Fruit fly (Drosophila melanogaster): Measurements from ENCODE around the gene CG33640.
A peak's percentile ranks its signal among the peaks of the same experiment; 100 is the strongest.

Gene CG33640

dm6 chr2L:13527541-13527940 is at the start of gene CG33640:
TSS of gene CG33640 (plus strand) at chr2L:13527841.
- TF ChIP-seq Hr83 (GFP tag; optimal IDR thresholded peaks at IDR 0.05; ENCODE audit: poor library complexity, severe bottlenecking) (no peak), Hnf4 (GFP tag; optimal IDR thresholded peaks at IDR 0.05) (no peak), dsf (GFP tag; optimal IDR thresholded peaks at IDR 0.05; ENCODE audit: borderline replicate concordance) (no peak), foxo (GFP tag; optimal IDR thresholded peaks at IDR 0.05) (no peak), tai (GFP tag; optimal IDR thresholded peaks at IDR 0.05) (no peak), woc (GFP tag; optimal IDR thresholded peaks at IDR 0.05) (no peak), lola (GFP tag; optimal IDR thresholded peaks at IDR 0.05) (no peak), Myc (optimal IDR thresholded peaks at IDR 0.05) (no peak), jim (GFP tag; optimal IDR thresholded peaks at IDR 0.05) (no peak), GATAd (GFP tag; optimal IDR thresholded peaks at IDR 0.05) (no peak), Sp1 (GFP tag; optimal IDR thresholded peaks at IDR 0.05) (no peak), Vsx2 (GFP tag; optimal IDR thresholded peaks at IDR 0.05; ENCODE audit: partially characterized antibody) (no peak), Mio (GFP tag; optimal IDR thresholded peaks at IDR 0.05) (no peak)

dm6 chr2L:13482258-13482657 is 45.4 kb upstream of the CG33640 start:
- TF ChIP-seq Sp1 (GFP tag; optimal IDR thresholded peaks at IDR 0.05) (peak; percentile 23), OdsH (GFP tag; optimal IDR thresholded peaks at IDR 0.05) (no peak), fru (GFP tag; optimal IDR thresholded peaks at IDR 0.05) (peak; percentile 33), Mio (GFP tag; optimal IDR thresholded peaks at IDR 0.05) (no peak), Hr83 (GFP tag; optimal IDR thresholded peaks at IDR 0.05; ENCODE audit: poor library complexity, severe bottlenecking) (no peak), N (GFP tag; optimal IDR thresholded peaks at IDR 0.05) (no peak), CG32264 (GFP tag; optimal IDR thresholded peaks at IDR 0.05) (no peak), Rel (GFP tag; optimal IDR thresholded peaks at IDR 0.05) (no peak), Rel (tag; optimal IDR thresholded peaks at IDR 0.05) (no peak), tai (GFP tag; optimal IDR thresholded peaks at IDR 0.05) (peak; percentile 7), rgr (GFP tag; optimal IDR thresholded peaks at IDR 0.05) (no peak), psq (GFP tag; optimal IDR thresholded peaks at IDR 0.05) (no peak), ey (GFP tag; optimal IDR thresholded peaks at IDR 0.05) (no peak), sage (GFP tag; optimal IDR thresholded peaks at IDR 0.05) (no peak), foxo (GFP tag; optimal IDR thresholded peaks at IDR 0.05) (peak in 1 of 2 experiments; percentile 41)

DNA sequence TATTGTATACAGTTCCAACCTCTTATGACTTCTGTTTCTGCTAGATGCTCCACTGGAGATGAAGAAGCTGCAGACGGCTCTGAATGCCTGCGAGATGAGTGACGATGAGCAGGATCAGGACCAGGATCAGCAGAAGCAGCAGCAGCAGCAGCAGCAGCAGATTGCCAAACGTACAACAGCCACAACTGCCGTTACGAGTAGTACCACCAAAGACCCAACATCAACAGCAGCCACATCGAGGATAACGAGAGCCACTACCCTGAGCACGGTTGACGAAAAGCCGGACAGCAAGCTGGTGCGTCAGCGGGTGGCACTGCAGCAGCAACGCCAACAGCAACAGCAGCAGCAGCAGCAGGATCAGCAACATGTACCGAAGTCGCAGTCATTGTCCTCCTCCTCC is 29.7 kb upstream of the CG33640 start:
- no peak for TF ChIP-seq psq (GFP tag; optimal IDR thresholded peaks at IDR 0.05)
- TF ChIP-seq Dfd (GFP tag; optimal IDR thresholded peaks at IDR 0.05): peak; percentile 92
- no peak for TF ChIP-seq dl (GFP tag; optimal IDR thresholded peaks at IDR 0.05; ENCODE audit: insufficient read depth in 1 of 2, partially characterized antibody in 2 of 2)
- no peak for TF ChIP-seq Mio (GFP tag; optimal IDR thresholded peaks at IDR 0.05)
- no peak for TF ChIP-seq Vsx2 (GFP tag; optimal IDR thresholded peaks at IDR 0.05; ENCODE audit: partially characterized antibody)
- no peak for TF ChIP-seq tai (GFP tag; optimal IDR thresholded peaks at IDR 0.05)
- TF ChIP-seq sv (GFP tag; optimal IDR thresholded peaks at IDR 0.05): no peak
- TF ChIP-seq Abd-B (GFP tag; optimal IDR thresholded peaks at IDR 0.05): no peak

dm6 chr2L:13500416-13500815 is 27.2 kb upstream of the CG33640 start:
- TF ChIP-seq sv (GFP tag; optimal IDR thresholded peaks at IDR 0.05) (no peak), OdsH (GFP tag; optimal IDR thresholded peaks at IDR 0.05) (no peak), Jra (GFP tag; optimal IDR thresholded peaks at IDR 0.05) (no peak), tai (GFP tag; optimal IDR thresholded peaks at IDR 0.05) (no peak), dsf (GFP tag; optimal IDR thresholded peaks at IDR 0.05; ENCODE audit: borderline replicate concordance) (no peak), Dfd (GFP tag; optimal IDR thresholded peaks at IDR 0.05) (no peak)

DNA sequence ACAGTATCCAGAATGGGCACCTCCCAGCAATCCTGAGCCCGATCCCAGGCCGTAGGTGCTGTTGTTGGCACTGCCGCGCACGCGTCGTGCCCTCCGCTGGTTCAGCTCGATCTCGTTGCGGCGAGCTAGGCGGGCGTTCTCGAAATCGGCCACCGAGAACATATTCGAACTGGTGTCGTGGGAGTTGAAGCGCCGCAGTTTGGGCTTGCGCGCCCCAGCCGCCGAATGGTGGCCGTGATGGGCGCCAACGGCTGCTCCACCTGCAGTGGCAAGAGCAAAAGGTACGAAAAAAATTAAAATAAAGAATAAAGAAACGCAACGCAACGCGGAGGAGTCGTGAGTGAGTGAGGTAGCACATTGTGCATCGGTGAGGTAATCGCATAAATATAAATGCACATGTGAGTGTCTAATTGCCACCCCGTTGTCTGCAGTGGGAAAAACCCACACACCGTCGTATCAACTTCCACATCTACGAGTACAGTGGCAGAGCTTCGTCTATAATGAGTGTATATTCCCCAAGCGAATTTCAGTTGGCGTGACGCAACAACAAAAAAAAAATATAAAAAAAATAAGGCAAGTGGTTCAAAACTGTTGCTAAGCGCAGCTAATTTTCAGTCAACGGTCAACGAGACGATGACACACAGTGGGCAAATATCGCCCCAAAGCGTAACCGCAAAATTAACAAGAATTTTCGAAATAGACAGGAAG is 18.0 kb upstream of the CG33640 start:
- TF ChIP-seq Dif (GFP tag; optimal IDR thresholded peaks at IDR 0.05; ENCODE audit: partially characterized antibody) (no peak), Hnf4 (GFP tag; optimal IDR thresholded peaks at IDR 0.05) (no peak), HLH106 (tag; optimal IDR thresholded peaks at IDR 0.05) (no peak), fru (GFP tag; optimal IDR thresholded peaks at IDR 0.05) (no peak), Abd-B (GFP tag; optimal IDR thresholded peaks at IDR 0.05) (no peak), GATAd (GFP tag; optimal IDR thresholded peaks at IDR 0.05) (no peak), Rel (GFP tag; optimal IDR thresholded peaks at IDR 0.05) (no peak), Rel (tag; optimal IDR thresholded peaks at IDR 0.05) (peak; percentile 67), dl (GFP tag; optimal IDR thresholded peaks at IDR 0.05; ENCODE audit: insufficient read depth in 1 of 2, partially characterized antibody in 2 of 2) (peak; percentile 73 to 77), jim (GFP tag; optimal IDR thresholded peaks at IDR 0.05) (no peak), CrebA (GFP tag; optimal IDR thresholded peaks at IDR 0.05; ENCODE audit: borderline replicate concordance) (no peak)

All from whole organism, wandering third instar larva.